Worm (Caenorhabditis elegans) whole organism, midembryonic: ENCODE measurements around the gene C31E10.5.

ENCODE experiments used
- T22C8.4 ChIP-seq: fragments of 200-800 bp; sonication (Bioruptor generic); IDR thresholded peaks from 2 replicates; pipeline ENCODE4 v1.3.6; 2022; ENCODE audit warnings: missing genetic modification characterization, missing compliant biosample characterization
- flt-1 ChIP-seq: fragments of 200-800 bp; sonication (Bioruptor generic); IDR thresholded peaks from 2 replicates; pipeline ENCODE4 v1.3.6; 2022; ENCODE audit warnings: missing genetic modification characterization, missing compliant biosample characterization
- klf-2 ChIP-seq: fragments of 200-800 bp; sonication (Bioruptor generic); conservative IDR thresholded peaks from 2 replicates; pipeline ENCODE4 v1.3.6; 2022; ENCODE audit warnings: missing genetic modification reagents, missing genetic modification characterization, missing compliant biosample characterization
- ref-1 ChIP-seq: fragments of 200-800 bp; sonication (Bioruptor generic); conservative IDR thresholded peaks from 2 replicates; pipeline ENCODE4 v1.3.6; 2022; ENCODE audit warnings: missing genetic modification reagents, missing genetic modification characterization, missing compliant biosample characterization
- tab-1 ChIP-seq: fragments of 200-800 bp; sonication (Bioruptor generic); IDR thresholded peaks from 2 replicates; pipeline ENCODE4 v1.3.6; 2022; ENCODE audit warnings: missing genetic modification characterization, missing compliant biosample characterization
- ztf-29 ChIP-seq: fragments of 200-800 bp; sonication (Bioruptor generic); IDR thresholded peaks from 2 replicates; pipeline ENCODE4 v1.3.6; 2022; ENCODE audit warnings: missing genetic modification reagents, missing genetic modification characterization, missing compliant biosample characterization

ce11 chrX:14015808-14016207, 20.2 kb upstream of the C31E10.5 start:
- peak; percentile 91 for TF ChIP-seq flt-1 (GFP tag; lab: Robert Waterston, UW)
- peak; percentile 83 for TF ChIP-seq T22C8.4 (GFP tag; lab: Robert Waterston, UW)
- TF ChIP-seq tab-1 (GFP tag; lab: Robert Waterston, UW), result peak; percentile 87
- TF ChIP-seq ref-1 (GFP tag; lab: Robert Waterston, UW), result peak; percentile 81
- TF ChIP-seq klf-2 (GFP tag; lab: Robert Waterston, UW), result peak; percentile 82
- TF ChIP-seq ztf-29 (GFP tag; lab: Robert Waterston, UW), result peak; percentile 75; the same call in 1 of the 2 replicates
